Worm (Caenorhabditis elegans): ENCODE results near the gene K11D12.14.

ce11 chrV:5032176-5032575, 17.3 kb upstream of the K11D12.14 start:
- no peak for TF ChIP-seq W03F9.2 (tag; optimal IDR thresholded peaks at IDR 0.05)
- TF ChIP-seq him-1 (tag; optimal IDR thresholded peaks at IDR 0.05): no peak

All from whole organism, L4/young adult.